Fruit fly (Drosophila melanogaster) whole organism, wandering third instar larva: ENCODE measurements around the gene CG9917.

Source experiments
- Abd-B ChIP-seq: fragments of >200 bp; optimal IDR thresholded peaks from 2 replicates; lab custom pipeline; 2017; ENCODE audit warnings: missing biosample characterization, missing genetic modification characterization
- CG32264 ChIP-seq: fragments of 200-800 bp; sonication (Bioruptor generic); optimal IDR thresholded peaks from 2 replicates; lab custom pipeline; 2016; ENCODE audit warnings: missing biosample characterization, missing genetic modification characterization
- CG9705 ChIP-seq: fragments of 200-800 bp; sonication (Bioruptor generic); optimal IDR thresholded peaks from 2 replicates; lab custom pipeline; 2018; ENCODE audit warnings: missing biosample characterization, mild to moderate bottlenecking, missing genetic modification characterization
- CrebA ChIP-seq: fragments of 200-800 bp; sonication (Bioruptor generic); optimal IDR thresholded peaks from 2 replicates; lab custom pipeline; 2016; ENCODE audit warnings: missing biosample characterization, mild to moderate bottlenecking, missing genetic modification characterization, borderline replicate concordance
- Dfd ChIP-seq: fragments of >200 bp; optimal IDR thresholded peaks from 2 replicates; lab custom pipeline; 2017; ENCODE audit warnings: missing biosample characterization, missing genetic modification characterization
- Dif ChIP-seq: fragments of 200-275, 200-300 bp; sonication (Bioruptor generic); optimal IDR thresholded peaks from 2 replicates; lab custom pipeline; 2018; ENCODE audit warnings: missing biosample characterization, missing genetic modification characterization; ENCODE audit not compliant: partially characterized antibody
- GATAd ChIP-seq: sonication (Bioruptor generic); optimal IDR thresholded peaks from 2 replicates; lab custom pipeline; 2016; ENCODE audit warnings: missing biosample characterization, missing genetic modification characterization
- HLH106 ChIP-seq: fragments of 200-800 bp; optimal IDR thresholded peaks from 3 replicates; lab custom pipeline; 2019; ENCODE audit warnings: missing biosample characterization, mild to moderate bottlenecking, missing genetic modification characterization, moderate library complexity
- Hnf4 ChIP-seq: fragments of 200-800 bp; sonication (Bioruptor generic); optimal IDR thresholded peaks from 2 replicates; lab custom pipeline; 2016; ENCODE audit warnings: missing biosample characterization, mild to moderate bottlenecking, missing genetic modification characterization
- Hr78 ChIP-seq: fragments of >200 bp; optimal IDR thresholded peaks from 2 replicates; lab custom pipeline; 2017; ENCODE audit warnings: missing biosample characterization, missing genetic modification characterization
- Hr83 ChIP-seq: fragments of 200-300 bp; sonication (Bioruptor generic); optimal IDR thresholded peaks from 2 replicates; lab custom pipeline; 2016; ENCODE audit warnings: missing biosample characterization, mild to moderate bottlenecking, missing genetic modification characterization, moderate library complexity; ENCODE audit not compliant: poor library complexity, severe bottlenecking
- Jra ChIP-seq: sonication (Bioruptor generic); optimal IDR thresholded peaks from 2 replicates; lab custom pipeline; 2016; ENCODE audit warnings: missing biosample characterization, missing genetic modification characterization
- Mio ChIP-seq: sonication (Bioruptor generic); optimal IDR thresholded peaks from 2 replicates; lab custom pipeline; 2016; ENCODE audit warnings: missing biosample characterization, missing genetic modification characterization
- Myc ChIP-seq: fragments of >200 bp; optimal IDR thresholded peaks from 2 replicates; lab custom pipeline; 2017
- N ChIP-seq: fragments of >200 bp; optimal IDR thresholded peaks from 2 replicates; lab custom pipeline; 2018; ENCODE audit warnings: missing biosample characterization, missing external identifiers, missing genetic modification characterization
- OdsH ChIP-seq: fragments of 200-800 bp; sonication (Bioruptor generic); optimal IDR thresholded peaks from 2 replicates; lab custom pipeline; 2016; ENCODE audit warnings: missing biosample characterization, mild to moderate bottlenecking, missing genetic modification characterization
- Rel ChIP-seq, 2 experiments: fragments of 200-800 bp; sonication (Bioruptor generic) in 1 of 2; optimal IDR thresholded peaks; 2 replicates in 1 of 2; 3 replicates in 1 of 2; lab custom pipeline; 2016 to 2019; ENCODE audit warnings: mild to moderate bottlenecking in 2 of 2, missing biosample characterization in 2 of 2, missing genetic modification characterization in 2 of 2, moderate library complexity in 1 of 2
- Sp1 ChIP-seq: fragments of 200-800 bp; sonication (Bioruptor generic); optimal IDR thresholded peaks from 3 replicates; lab custom pipeline; 2019; ENCODE audit warnings: missing biosample characterization, mild to moderate bottlenecking, missing genetic modification characterization, moderate library complexity
- Vsx2 ChIP-seq: fragments of 200-300, 225-300 bp; sonication (Bioruptor generic); optimal IDR thresholded peaks from 2 replicates; lab custom pipeline; 2018; ENCODE audit warnings: missing biosample characterization, missing genetic modification characterization; ENCODE audit not compliant: partially characterized antibody
- br ChIP-seq: fragments of 200-800 bp; sonication (Bioruptor generic); optimal IDR thresholded peaks from 2 replicates; lab custom pipeline; 2016; ENCODE audit warnings: missing biosample characterization, missing genetic modification characterization
- brk ChIP-seq: fragments of 200-800 bp; sonication (Bioruptor generic); optimal IDR thresholded peaks from 2 replicates; lab custom pipeline; 2016; ENCODE audit warnings: missing biosample characterization, mild to moderate bottlenecking, missing genetic modification characterization
- dl ChIP-seq, 2 experiments: fragments of 175-275, 200-275 bp in 1 of 2; fragments of 200-275 bp in 1 of 2; sonication (Bioruptor generic); optimal IDR thresholded peaks; lab custom pipeline; 2018; ENCODE audit warnings: mild to moderate bottlenecking in 2 of 2, missing biosample characterization in 2 of 2, missing genetic modification characterization in 2 of 2, moderate library complexity in 2 of 2; ENCODE audit not compliant: partially characterized antibody in 2 of 2, insufficient read depth in 1 of 2
- dmrt93B ChIP-seq: fragments of 200-800 bp; sonication (Bioruptor generic); optimal IDR thresholded peaks from 2 replicates; lab custom pipeline; 2018; ENCODE audit warnings: missing biosample characterization, mild to moderate bottlenecking, missing genetic modification characterization
- dsf ChIP-seq: sonication (Bioruptor generic); optimal IDR thresholded peaks from 2 replicates; lab custom pipeline; 2016; ENCODE audit warnings: missing biosample characterization, missing genetic modification characterization, borderline replicate concordance
- ey ChIP-seq: fragments of 200-800 bp; sonication (Bioruptor generic); optimal IDR thresholded peaks from 2 replicates; lab custom pipeline; 2016; ENCODE audit warnings: missing biosample characterization, missing genetic modification characterization
- foxo ChIP-seq, 2 experiments: fragments of 200-800 bp; sonication (Bioruptor generic); optimal IDR thresholded peaks; 2 replicates in 1 of 2; 3 replicates in 1 of 2; lab custom pipeline; 2016 to 2017; ENCODE audit warnings: missing biosample characterization in 2 of 2, missing genetic modification characterization in 2 of 2
- fru ChIP-seq: fragments of 200-800 bp; sonication (Bioruptor generic); optimal IDR thresholded peaks from 3 replicates; lab custom pipeline; 2016; ENCODE audit warnings: missing biosample characterization, mild to moderate bottlenecking, missing genetic modification characterization
- h ChIP-seq: fragments of 200-800 bp; sonication (Bioruptor generic); optimal IDR thresholded peaks from 3 replicates; lab custom pipeline; 2016; ENCODE audit warnings: missing biosample characterization, mild to moderate bottlenecking, missing genetic modification characterization
- jim ChIP-seq: fragments of 175-275, 200-325 bp; sonication (Bioruptor generic); optimal IDR thresholded peaks from 2 replicates; lab custom pipeline; 2016; ENCODE audit warnings: missing biosample characterization, mild to moderate bottlenecking, missing genetic modification characterization
- lola ChIP-seq: fragments of >200 bp; optimal IDR thresholded peaks from 2 replicates; lab custom pipeline; 2017; ENCODE audit warnings: missing biosample characterization, missing genetic modification characterization
- pan ChIP-seq: fragments of >200 bp; optimal IDR thresholded peaks from 2 replicates; lab custom pipeline; 2017
- psq ChIP-seq: fragments of 200-800 bp; sonication (Bioruptor generic); optimal IDR thresholded peaks from 3 replicates; lab custom pipeline; 2017; ENCODE audit warnings: missing biosample characterization, mild to moderate bottlenecking, missing genetic modification characterization, moderate library complexity
- rgr ChIP-seq: fragments of 200-800 bp; sonication (Bioruptor generic); optimal IDR thresholded peaks from 3 replicates; lab custom pipeline; 2016; ENCODE audit warnings: missing biosample characterization, mild to moderate bottlenecking, missing genetic modification characterization
- sage ChIP-seq: fragments of 200-800 bp; sonication (Bioruptor generic); optimal IDR thresholded peaks from 2 replicates; lab custom pipeline; 2016; ENCODE audit warnings: missing biosample characterization, mild to moderate bottlenecking, missing genetic modification characterization
- sv ChIP-seq: fragments of 200-800 bp; sonication (Bioruptor generic); optimal IDR thresholded peaks from 3 replicates; lab custom pipeline; 2016; ENCODE audit warnings: missing biosample characterization, missing genetic modification characterization
- tai ChIP-seq: sonication (Bioruptor generic); optimal IDR thresholded peaks from 2 replicates; lab custom pipeline; 2016; ENCODE audit warnings: missing biosample characterization, missing genetic modification characterization
- usp ChIP-seq: fragments of >200 bp; optimal IDR thresholded peaks from 2 replicates; lab custom pipeline; 2017; ENCODE audit warnings: missing biosample characterization, missing genetic modification characterization
- woc ChIP-seq: sonication (Bioruptor generic); optimal IDR thresholded peaks from 2 replicates; lab custom pipeline; 2016; ENCODE audit warnings: missing biosample characterization, mild to moderate bottlenecking, missing genetic modification characterization

Gene CG9917

dm6 chrX:16303636-16304035 is 19.4 kb downstream of the CG9917 start, which contains the start of gene CG3679:
Gene CG3679 (plus strand): TSS chrX:16303870.
- TF ChIP-seq N (GFP tag; lab: Kevin White, UChicago): peak; percentile 57
- no peak for TF ChIP-seq HLH106 (tag; lab: Kevin White, UChicago)
- no peak for TF ChIP-seq usp (GFP tag; lab: Kevin White, UChicago)
- TF ChIP-seq jim (GFP tag; lab: Kevin White, UChicago): no peak
- TF ChIP-seq Vsx2 (GFP tag; lab: Kevin White, UChicago): no peak
- peak; percentile 20 for TF ChIP-seq Hr78 (GFP tag; lab: Kevin White, UChicago)
- no peak for TF ChIP-seq h
- no peak for TF ChIP-seq fru (GFP tag; lab: Kevin White, UChicago)

- TF ChIP-seq GATAd (no peak), Hr83 (no peak), br (no peak), Myc (lab: Kevin White, UChicago) (no peak), tai (GFP tag; lab: Kevin White, UChicago) (no peak), dmrt93B (GFP tag; lab: Kevin White, UChicago) (no peak), foxo (GFP tag; optimal IDR thresholded peaks at IDR 0.05; lab: Kevin White, UChicago) (no peak), N (GFP tag; lab: Kevin White, UChicago) (no peak), Abd-B (GFP tag; lab: Kevin White, UChicago) (no peak), Rel (GFP tag; optimal IDR thresholded peaks at IDR 0.05; lab: Kevin White, UChicago) (no peak), Rel (tag; optimal IDR thresholded peaks at IDR 0.05; lab: Kevin White, UChicago) (no peak), brk (GFP tag; lab: Kevin White, UChicago) (no peak), usp (GFP tag; lab: Kevin White, UChicago) (no peak), sage (GFP tag; lab: Kevin White, UChicago) (no peak)
Measured at dm6 chrX:16297618-16298017, 25.4 kb downstream of the CG9917 start, which contains the start of gene ERp44. Gene ERp44 (minus strand): TSS chrX:16297718.

- TF ChIP-seq tai (GFP tag; lab: Kevin White, UChicago): no peak
- TF ChIP-seq rgr: peak; percentile 57
- TF ChIP-seq lola: peak; percentile 44
- no peak for TF ChIP-seq usp (GFP tag; lab: Kevin White, UChicago)
- TF ChIP-seq CG9705 (GFP tag; lab: Kevin White, UChicago): peak; percentile 36
- TF ChIP-seq Rel (GFP tag; optimal IDR thresholded peaks at IDR 0.05; lab: Kevin White, UChicago): no peak
- peak; percentile 42 for TF ChIP-seq Rel (tag; optimal IDR thresholded peaks at IDR 0.05; lab: Kevin White, UChicago)
- TF ChIP-seq sage (GFP tag; lab: Kevin White, UChicago): no peak
- no peak for TF ChIP-seq Dfd (GFP tag; lab: Kevin White, UChicago)
- TF ChIP-seq foxo (GFP tag; optimal IDR thresholded peaks at IDR 0.05; lab: Kevin White, UChicago): peak in 1 of 2 experiments; percentile 76
- TF ChIP-seq CG32264 (GFP tag; lab: Kevin White, UChicago): peak; percentile 0
- TF ChIP-seq fru (GFP tag; lab: Kevin White, UChicago): no peak
- peak; percentile 93 for TF ChIP-seq Hr83
- TF ChIP-seq woc (GFP tag; lab: Kevin White, UChicago): no peak
- TF ChIP-seq OdsH (GFP tag; lab: Kevin White, UChicago): peak; percentile 4
- no peak for TF ChIP-seq brk (GFP tag; lab: Kevin White, UChicago)
- peak; percentile 45 for TF ChIP-seq HLH106 (tag; lab: Kevin White, UChicago)
- peak; percentile 36 for TF ChIP-seq GATAd
- no peak for TF ChIP-seq N (GFP tag; lab: Kevin White, UChicago)
- TF ChIP-seq h: peak; percentile 66
- TF ChIP-seq dl (GFP tag; optimal IDR thresholded peaks at IDR 0.05; lab: Kevin White, UChicago; ENCODE audit: insufficient read depth in 1 of 2, partially characterized antibody in 2 of 2): no peak
- peak; percentile 33 for TF ChIP-seq psq
- TF ChIP-seq Hnf4 (GFP tag; lab: Kevin White, UChicago): peak; percentile 79
- TF ChIP-seq Hr78 (GFP tag; lab: Kevin White, UChicago): no peak
- no peak for TF ChIP-seq Dif (GFP tag; lab: Kevin White, UChicago)
- peak; percentile 41 for TF ChIP-seq Sp1 (GFP tag; lab: Kevin White, UChicago)
- no peak for TF ChIP-seq dmrt93B (GFP tag; lab: Kevin White, UChicago)
- peak; percentile 17 for TF ChIP-seq jim (GFP tag; lab: Kevin White, UChicago)
- TF ChIP-seq Mio (GFP tag; lab: Kevin White, UChicago): no peak
- no peak for TF ChIP-seq CrebA (GFP tag; lab: Kevin White, UChicago)
- TF ChIP-seq dsf (GFP tag; lab: Kevin White, UChicago): peak; percentile 27
- TF ChIP-seq Vsx2 (GFP tag; lab: Kevin White, UChicago): no peak
- no peak for TF ChIP-seq pan
- TF ChIP-seq Abd-B (GFP tag; lab: Kevin White, UChicago): no peak
- peak; percentile 29 for TF ChIP-seq ey
- TF ChIP-seq br: peak; percentile 41
- peak; percentile 25 for TF ChIP-seq Myc (lab: Kevin White, UChicago)
- peak; percentile 79 for TF ChIP-seq Jra (GFP tag; lab: Kevin White, UChicago)
- TF ChIP-seq sv: no peak
Measured at dm6 chrX:16296423-16297292, 26.4 kb downstream of the CG9917 start, which contains the start of gene CG3632. Gene CG3632 (plus strand): TSS chrX:16296671.
